Worm (Caenorhabditis elegans) whole organism, L4 larva: ENCODE data around the gene Y17G7B.18.
A peak's percentile ranks its signal among the peaks of the same experiment; 100 is the strongest.

Experiments used
- D1046.2 ChIP-seq: fragments of 200-800 bp; sonication (Bioruptor generic); IDR thresholded peaks from 2 replicates; pipeline ENCODE4 v1.3.6; 2022; ENCODE audit warnings: missing genetic modification characterization, missing compliant biosample characterization
- F10B5.3 ChIP-seq: sonication (generic microtip); optimal IDR thresholded peaks from 2 replicates; lab custom pipeline; 2016; ENCODE audit warnings: mild to moderate bottlenecking, missing genetic modification characterization, missing compliant biosample characterization
- F44E2.7 ChIP-seq: fragments of 200-800 bp; sonication (Bioruptor generic); IDR thresholded peaks from 2 replicates; pipeline ENCODE4 v2.1.2; 2022; ENCODE audit warnings: missing genetic modification characterization, missing compliant biosample characterization
- T20F7.1 ChIP-seq: fragments of 200-800 bp; sonication (Bioruptor generic); optimal IDR thresholded peaks from 2 replicates; lab custom pipeline; 2018; ENCODE audit warnings: mild to moderate bottlenecking, missing genetic modification characterization, missing compliant biosample characterization
- Y105C5A.15 ChIP-seq: fragments of 200-800 bp; sonication (Bioruptor generic); IDR thresholded peaks from 2 replicates; pipeline ENCODE4 v1.3.6; 2022; ENCODE audit warnings: missing genetic modification characterization, missing compliant biosample characterization
- ZK337.2 ChIP-seq: fragments of 200-800 bp; sonication (Bioruptor generic); IDR thresholded peaks from 2 replicates; pipeline ENCODE4 v1.3.6; 2022; ENCODE audit warnings: missing genetic modification reagents, missing genetic modification characterization, missing compliant biosample characterization
- aha-1 ChIP-seq: fragments of 150-350 bp; peaks from one replicate; lab custom pipeline; 2014; ENCODE audit warnings: missing biosample characterization, missing genetic modification characterization
- aly-2 ChIP-seq: sonication (generic microtip); optimal IDR thresholded peaks from 2 replicates; lab custom pipeline; 2018; ENCODE audit warnings: missing biosample characterization, missing genetic modification characterization
- arid-1 ChIP-seq: fragments of 200-800 bp; sonication (Bioruptor generic); conservative IDR thresholded peaks from 2 replicates; pipeline ENCODE4 v1.3.6; 2022; ENCODE audit warnings: missing genetic modification reagents, missing genetic modification characterization, missing compliant biosample characterization
- daf-16 ChIP-seq, 3 experiments: sonication (generic microtip); optimal IDR thresholded peaks; 2 replicates each; lab custom pipeline; 2016 to 2017; ENCODE audit warnings: missing genetic modification characterization in 3 of 3, missing genetic modification reagents in 3 of 3, mild to moderate bottlenecking in 2 of 3, missing compliant biosample characterization in 2 of 3, missing biosample characterization in 1 of 3, moderate library complexity in 1 of 3
- daf-19 ChIP-seq: fragments of 200-800 bp; sonication (Bioruptor generic); conservative IDR thresholded peaks from 2 replicates; pipeline ENCODE4 v1.3.6; 2022; ENCODE audit warnings: missing genetic modification characterization, missing compliant biosample characterization
- dmd-6 ChIP-seq: fragments of 200-800 bp; sonication (Bioruptor generic); IDR thresholded peaks from 2 replicates; pipeline ENCODE4 v1.3.6; 2022; ENCODE audit warnings: missing genetic modification reagents, missing genetic modification characterization, missing compliant biosample characterization
- dmd-8 ChIP-seq: fragments of 200-800 bp; sonication (Bioruptor generic); IDR thresholded peaks from 2 replicates; pipeline ENCODE4 v1.3.6; 2022; ENCODE audit warnings: missing genetic modification characterization, missing compliant biosample characterization
- dve-1 ChIP-seq: sonication (generic microtip); optimal IDR thresholded peaks from 2 replicates; lab custom pipeline; 2017; ENCODE audit warnings: antibody characterized with exemption, mild to moderate bottlenecking, missing genetic modification characterization, missing compliant biosample characterization; ENCODE audit not compliant: insufficient read depth
- hif-1 ChIP-seq, 2 experiments: sonication (generic microtip); optimal IDR thresholded peaks; 2 replicates each; lab custom pipeline; 2016 to 2017; ENCODE audit warnings: missing compliant biosample characterization in 2 of 2, missing genetic modification characterization in 2 of 2, missing genetic modification reagents in 2 of 2, missing genotype in 2 of 2, mild to moderate bottlenecking in 1 of 2
- hlh-11 ChIP-seq: fragments of 200-800 bp; sonication (Bioruptor generic); optimal IDR thresholded peaks from 2 replicates; lab custom pipeline; 2018; ENCODE audit warnings: mild to moderate bottlenecking, missing genetic modification characterization, missing compliant biosample characterization
- jun-1 ChIP-seq: fragments of 150-350 bp; optimal IDR thresholded peaks from 2 replicates; lab custom pipeline; 2014; ENCODE audit warnings: missing biosample characterization, missing genetic modification reagents, missing genetic modification characterization
- lim-7 ChIP-seq: fragments of 200-800 bp; sonication (Bioruptor generic); IDR thresholded peaks from 2 replicates; pipeline ENCODE4 v1.3.6; 2022; ENCODE audit warnings: missing genetic modification characterization, missing compliant biosample characterization
- lin-13 ChIP-seq: fragments of 150-350 bp; optimal IDR thresholded peaks from 2 replicates; lab custom pipeline; 2014; ENCODE audit warnings: missing biosample characterization, missing genetic modification reagents, missing genetic modification characterization
- lin-15B ChIP-seq: fragments of 150-350 bp; sonication (generic microtip); optimal IDR thresholded peaks from 3 replicates; lab custom pipeline; 2014; ENCODE audit warnings: missing biosample characterization, missing genetic modification characterization
- lin-38 ChIP-seq: fragments of 200-800 bp; sonication (Bioruptor generic); IDR thresholded peaks from 2 replicates; pipeline ENCODE4 v1.3.6; 2022; ENCODE audit warnings: missing genetic modification reagents, missing genetic modification characterization, missing compliant biosample characterization
- lin-39 ChIP-seq: fragments of 150-350 bp; optimal IDR thresholded peaks from 2 replicates; lab custom pipeline; 2014; ENCODE audit warnings: missing biosample characterization, missing genetic modification reagents, missing genetic modification characterization
- mdl-1 ChIP-seq, 2 experiments: fragments of 150-350 bp in 1 of 2; sonication (generic microtip) in 1 of 2; optimal IDR thresholded peaks; 2 replicates each; lab custom pipeline; 2014 to 2017; ENCODE audit warnings: missing biosample characterization in 2 of 2, missing genetic modification characterization in 2 of 2
- mdt-29 ChIP-seq: fragments of 200-800 bp; sonication (Bioruptor generic); IDR thresholded peaks from 2 replicates; pipeline ENCODE4 v1.3.6; 2022; ENCODE audit warnings: missing genetic modification reagents, missing genetic modification characterization, missing compliant biosample characterization
- mep-1 ChIP-seq: fragments of 150-350 bp; sonication (generic microtip); optimal IDR thresholded peaks from 3 replicates; lab custom pipeline; 2014; ENCODE audit warnings: missing biosample characterization, missing genetic modification characterization
- mxl-2 ChIP-seq: fragments of 200-800 bp; sonication (Bioruptor generic); conservative IDR thresholded peaks from 2 replicates; pipeline ENCODE4 v1.3.6; 2022; ENCODE audit warnings: missing genetic modification reagents, missing genetic modification characterization, missing compliant biosample characterization
- nhr-10 ChIP-seq: fragments of 150-350 bp; optimal IDR thresholded peaks from 2 replicates; lab custom pipeline; 2014; ENCODE audit warnings: missing biosample characterization, missing genetic modification characterization
- nhr-102 ChIP-seq: sonication (generic microtip); optimal IDR thresholded peaks from 2 replicates; lab custom pipeline; 2016; ENCODE audit warnings: mild to moderate bottlenecking, missing genetic modification characterization, moderate library complexity, missing compliant biosample characterization
- nhr-237 ChIP-seq: sonication (generic microtip); optimal IDR thresholded peaks from 2 replicates; lab custom pipeline; 2017; ENCODE audit warnings: missing biosample characterization, missing genetic modification characterization
- nhr-48 ChIP-seq: sonication (generic microtip); optimal IDR thresholded peaks from 2 replicates; lab custom pipeline; 2016; ENCODE audit warnings: mild to moderate bottlenecking, missing genetic modification characterization, missing compliant biosample characterization
- nhr-76 ChIP-seq: fragments of 150-350 bp; optimal IDR thresholded peaks from 2 replicates; lab custom pipeline; 2014; ENCODE audit warnings: missing biosample characterization, missing genetic modification characterization
- pha-4 ChIP-seq, 2 experiments: fragments of 150-350 bp in 1 of 2; fragments of 200-800 bp in 1 of 2; sonication (Bioruptor generic) in 1 of 2; IDR thresholded peaks in 1 of 2; optimal IDR thresholded peaks in 1 of 2; 2 replicates each; pipeline versions ENCODE4 v1.3.6 to Lab custom; 2014 to 2022; ENCODE audit warnings: missing genetic modification characterization in 2 of 2, missing genetic modification reagents in 2 of 2, missing biosample characterization in 1 of 2, missing compliant biosample characterization in 1 of 2
- pqm-1 ChIP-seq: sonication (generic microtip); optimal IDR thresholded peaks from 2 replicates; lab custom pipeline; 2017; ENCODE audit warnings: missing biosample characterization, missing genetic modification characterization
- rbr-2 ChIP-seq: sonication (generic microtip); optimal IDR thresholded peaks from 2 replicates; lab custom pipeline; 2016; ENCODE audit warnings: missing genotype, missing genetic modification characterization, missing compliant biosample characterization
- sdz-12 ChIP-seq: fragments of 200-800 bp; sonication (Bioruptor generic); optimal IDR thresholded peaks from 2 replicates; lab custom pipeline; 2018; ENCODE audit warnings: mild to moderate bottlenecking, missing genetic modification characterization, missing compliant biosample characterization
- set-16 ChIP-seq: fragments of 200-800 bp; sonication (Bioruptor generic); IDR thresholded peaks from 2 replicates; pipeline ENCODE4 v1.3.6; 2022; ENCODE audit warnings: missing genetic modification reagents, missing genetic modification characterization, missing compliant biosample characterization
- spr-1 ChIP-seq: sonication (generic microtip); optimal IDR thresholded peaks from 2 replicates; lab custom pipeline; 2016; ENCODE audit warnings: mild to moderate bottlenecking, missing genetic modification characterization, missing compliant biosample characterization
- unc-62 ChIP-seq, 3 experiments: fragments of 150-350 bp in 1 of 3; sonication (generic microtip); optimal IDR thresholded peaks in 2 of 3; peaks in 1 of 3; 1 replicate in 1 of 3; 2 replicates in 2 of 3; lab custom pipeline; 2014 to 2017; ENCODE audit warnings: missing biosample characterization in 3 of 3, missing genetic modification characterization in 3 of 3, missing genetic modification reagents in 3 of 3, missing genotype in 1 of 3
- zfp-3 ChIP-seq: fragments of 200-800 bp; sonication (Bioruptor generic); conservative IDR thresholded peaks from 2 replicates; pipeline ENCODE4 v1.3.6; 2022; ENCODE audit warnings: missing genetic modification reagents, missing genetic modification characterization, missing compliant biosample characterization

Gene Y17G7B.18

DNA sequence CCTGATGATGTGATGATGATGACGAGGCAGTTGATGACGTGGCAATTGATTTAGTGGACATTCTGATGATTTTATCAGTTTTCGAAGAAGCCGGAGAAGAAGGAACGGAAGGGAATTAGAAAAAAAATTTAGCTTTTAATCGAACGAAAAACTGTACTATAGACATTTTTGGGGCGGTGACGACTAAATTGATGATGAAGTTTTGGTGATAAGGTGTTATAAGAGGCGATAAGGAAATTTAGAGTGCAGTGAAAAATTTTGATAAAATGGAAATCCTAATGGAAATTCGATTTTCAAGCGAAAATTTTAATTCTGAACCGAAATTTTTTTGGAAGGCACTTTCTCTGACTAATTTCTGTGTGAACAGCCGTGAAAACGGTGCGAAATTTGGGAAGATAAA lies 27.6 kb downstream of the Y17G7B.18 start:
- TF ChIP-seq nhr-237: no peak
- TF ChIP-seq pqm-1: peak; percentile 34
- TF ChIP-seq dve-1 (tag; lab: Kevin White, UChicago): peak; percentile 47

DNA sequence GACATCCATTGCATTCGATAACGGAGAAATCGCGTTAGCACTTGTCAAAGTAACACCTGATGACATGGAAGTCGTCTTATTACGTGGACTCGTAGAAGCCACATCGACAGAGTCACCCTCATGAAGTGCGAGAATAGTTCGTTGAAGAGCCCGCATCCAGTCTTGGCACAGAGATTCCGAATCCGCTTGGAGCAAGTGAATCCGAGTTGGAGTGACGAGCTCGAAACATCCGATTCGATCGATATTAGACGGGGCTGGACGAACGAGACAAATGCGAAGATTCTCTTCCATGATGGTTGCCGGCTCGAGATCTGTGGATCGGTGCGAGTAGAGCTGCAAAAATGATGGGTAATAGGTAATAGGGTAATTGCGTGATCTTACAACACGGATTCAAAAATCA lies 30.4 kb downstream of the Y17G7B.18 start:
- TF ChIP-seq unc-62 (GFP tag; optimal IDR thresholded peaks at IDR 0.05 in 1 of 2; lab: Kevin White, UChicago): peak in 1 of 2 experiments; percentile 98
- TF ChIP-seq unc-62 (tag; optimal IDR thresholded peaks at IDR 0.05; lab: Kevin White, UChicago): no peak
- TF ChIP-seq spr-1 (tag; lab: Kevin White, UChicago): no peak

DNA sequence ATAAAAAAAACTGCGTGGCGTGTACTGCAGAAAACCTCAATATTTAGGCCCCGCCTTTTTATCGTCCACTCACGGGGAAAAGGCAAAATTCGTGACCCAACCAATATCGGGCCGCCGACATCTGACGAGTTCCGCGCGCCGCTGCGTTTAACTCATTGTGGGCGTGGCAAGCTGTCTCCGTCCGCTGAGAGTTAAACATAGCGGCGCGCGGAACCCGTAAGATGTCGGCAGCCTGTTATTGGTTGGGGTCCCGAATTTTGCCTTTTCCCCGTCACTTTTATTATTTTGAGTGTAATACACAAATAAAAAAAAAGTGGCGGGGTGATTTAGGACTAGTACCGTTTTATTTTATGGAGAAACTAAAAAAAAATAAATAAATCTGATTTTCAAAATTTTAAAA lies 31.3 kb downstream of the Y17G7B.18 start:
- TF ChIP-seq dmd-8 (GFP tag; lab: Robert Waterston, UW) (no peak), arid-1 (GFP tag; lab: Robert Waterston, UW) (no peak), jun-1 (no peak), nhr-102 (no peak), lim-7 (GFP tag; lab: Robert Waterston, UW) (no peak), set-16 (GFP tag; lab: Robert Waterston, UW) (peak; percentile 41; the same call in 1 of the 2 replicates), spr-1 (tag; lab: Kevin White, UChicago) (no peak), mxl-2 (GFP tag; lab: Robert Waterston, UW) (no peak), pha-4 (GFP tag; IDR thresholded peaks at IDR 0.05; lab: Robert Waterston, UW) (no peak), pha-4 (tag; optimal IDR thresholded peaks at IDR 0.05; lab: Kevin White, UChicago) (no peak), lin-39 (no peak), lin-38 (peak; percentile 19; the same call in 1 of the 2 replicates)

DNA sequence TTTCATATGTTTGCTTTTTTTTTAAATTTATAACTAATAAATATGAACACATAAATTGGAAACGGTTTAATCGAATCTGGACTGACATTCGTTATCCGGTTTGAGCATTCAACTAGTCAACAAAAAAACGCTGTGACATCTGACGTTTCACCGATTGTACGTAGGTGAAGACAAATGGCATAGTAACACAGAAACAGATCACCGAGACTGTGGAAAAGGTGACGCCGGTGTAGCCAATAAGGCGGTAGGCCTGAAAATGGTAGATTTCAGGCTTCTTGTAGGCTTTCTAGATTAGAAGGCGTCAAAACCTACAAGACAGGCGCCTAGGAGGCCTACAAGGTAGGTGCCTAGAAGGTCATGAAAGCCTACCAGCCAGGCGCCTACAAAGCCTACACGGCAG lies 36.4 kb downstream of the Y17G7B.18 start:
- TF ChIP-seq aha-1 (peak; percentile 97), lin-13 (GFP tag; lab: Kevin White, UChicago) (no peak)

DNA sequence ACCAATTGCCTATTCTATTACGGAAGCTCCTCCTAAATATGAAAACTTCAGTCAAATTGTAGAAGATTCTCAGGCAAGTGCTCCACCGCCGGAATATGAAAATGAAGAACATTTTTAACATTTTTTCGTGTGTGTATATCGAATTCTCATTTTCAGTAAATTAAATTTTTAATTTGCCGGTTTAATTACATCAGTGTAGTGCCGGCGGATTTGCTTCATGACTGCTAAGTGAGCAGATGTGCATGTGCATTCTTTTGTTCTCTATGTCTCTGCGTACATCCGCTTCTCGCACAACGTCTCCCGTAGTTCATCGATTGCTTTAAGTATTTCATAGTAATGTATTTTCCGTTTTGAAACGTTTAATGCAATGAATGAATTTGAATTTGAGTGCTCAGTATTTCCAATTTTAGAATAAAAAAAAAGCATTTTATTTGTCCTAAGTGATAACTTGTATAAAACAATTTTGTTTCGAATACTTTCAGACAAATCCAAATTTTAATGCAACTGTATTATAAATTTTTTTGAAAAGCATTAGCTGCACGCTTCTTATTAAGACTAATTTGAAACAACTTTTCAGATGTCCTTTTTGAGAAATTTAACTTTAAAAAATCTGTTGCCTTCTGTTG lies 40.1 kb downstream of the Y17G7B.18 start, which contains the start of gene Y17G7B.22:
TSS of gene Y17G7B.22 (plus strand) at position 576 of the 626 bp plus-strand sequence.
- no peak for TF ChIP-seq lin-15B (tag; lab: Kevin White, UChicago)
- TF ChIP-seq nhr-10 (tag; lab: Kevin White, UChicago): no peak
- TF ChIP-seq F10B5.3: no peak
- no peak for TF ChIP-seq ZK337.2
- no peak for TF ChIP-seq mdt-29 (GFP tag; lab: Robert Waterston, UW)
- no peak for TF ChIP-seq sdz-12 (GFP tag; lab: Kevin White, UChicago)
- no peak for TF ChIP-seq Y105C5A.15

DNA sequence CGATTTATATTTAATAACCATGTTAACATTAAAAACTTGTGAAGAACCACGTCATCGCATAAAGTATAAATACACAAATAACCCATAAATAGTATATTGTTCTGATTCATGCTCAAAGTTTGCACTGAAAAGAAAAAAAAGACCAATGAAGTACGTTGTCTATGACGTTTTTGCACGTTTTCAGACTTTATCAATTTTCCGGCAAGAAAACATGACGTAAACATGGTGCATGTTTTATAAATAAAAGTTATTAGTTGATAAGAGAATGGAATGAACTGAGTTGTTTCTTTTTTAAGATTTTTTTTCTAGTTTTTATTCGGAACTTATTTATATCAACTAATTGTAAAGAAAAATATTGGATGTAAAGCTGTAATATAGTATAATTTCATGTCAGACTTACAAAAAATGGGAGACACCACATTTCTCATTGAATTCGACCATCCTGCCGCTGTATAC lies 42.9 kb downstream of the Y17G7B.18 start, which contains the start of gene arrd-8:
TSS of gene arrd-8 (plus strand) at position 406 of the 456 bp plus-strand sequence.
- TF ChIP-seq D1046.2 (GFP tag; lab: Robert Waterston, UW): no peak
- no peak for TF ChIP-seq lin-13 (GFP tag; lab: Kevin White, UChicago)
- TF ChIP-seq F10B5.3: no peak
- TF ChIP-seq pha-4 (GFP tag; IDR thresholded peaks at IDR 0.05; lab: Robert Waterston, UW): no peak
- no peak for TF ChIP-seq pha-4 (tag; optimal IDR thresholded peaks at IDR 0.05; lab: Kevin White, UChicago)
- peak in 1 of 2 experiments; percentile 7 for TF ChIP-seq hif-1 (tag; optimal IDR thresholded peaks at IDR 0.05; lab: Kevin White, UChicago)
- TF ChIP-seq mdl-1 (tag; optimal IDR thresholded peaks at IDR 0.05; lab: Kevin White, UChicago): peak in 1 of 2 experiments; percentile 48
- TF ChIP-seq hlh-11 (tag; lab: Kevin White, UChicago): peak; percentile 17
- no peak for TF ChIP-seq lin-15B (tag; lab: Kevin White, UChicago)
- peak; percentile 58 for TF ChIP-seq dmd-6
- peak; percentile 18 for TF ChIP-seq nhr-48
- TF ChIP-seq zfp-3 (GFP tag; lab: Robert Waterston, UW): no peak
- TF ChIP-seq mep-1: no peak
- TF ChIP-seq nhr-76 (tag; lab: Kevin White, UChicago): no peak
- TF ChIP-seq F44E2.7 (GFP tag; lab: Robert Waterston, UW): no peak
- no peak for TF ChIP-seq aly-2 (tag; lab: Kevin White, UChicago)
- TF ChIP-seq mdt-29 (GFP tag; lab: Robert Waterston, UW): no peak
- TF ChIP-seq rbr-2 (tag; lab: Kevin White, UChicago): no peak
- TF ChIP-seq T20F7.1 (GFP tag; lab: Kevin White, UChicago): no peak
- peak; percentile 35 for TF ChIP-seq pqm-1
- TF ChIP-seq dve-1 (tag; lab: Kevin White, UChicago): peak; percentile 18
- TF ChIP-seq daf-16 (GFP tag; optimal IDR thresholded peaks at IDR 0.05; lab: Kevin White, UChicago): no peak
- peak; percentile 85 for TF ChIP-seq daf-16 (tag; optimal IDR thresholded peaks at IDR 0.05; lab: Kevin White, UChicago)
- no peak for TF ChIP-seq daf-19
- TF ChIP-seq dmd-8 (GFP tag; lab: Robert Waterston, UW): no peak
